Worm (Caenorhabditis elegans) whole organism, L2 larva: ENCODE results near the gene mms-19.
A peak's percentile ranks its signal among the peaks of the same experiment; 100 is the strongest.

Experiments
- C34F6.9 ChIP-seq: fragments of 150-350 bp; optimal IDR thresholded peaks from 2 replicates; lab custom pipeline; 2014; ENCODE audit warnings: missing biosample characterization, missing genetic modification characterization
- F13H6.1 ChIP-seq: sonication (generic microtip); optimal IDR thresholded peaks from 2 replicates; lab custom pipeline; 2016; ENCODE audit warnings: missing genetic modification characterization, missing compliant biosample characterization
- Y55F3AM.14 ChIP-seq: fragments of 200-800 bp; sonication (Bioruptor generic); optimal IDR thresholded peaks from 2 replicates; lab custom pipeline; 2018; ENCODE audit warnings: mild to moderate bottlenecking, missing genetic modification characterization, missing compliant biosample characterization
- ZK546.5 ChIP-seq: sonication (generic microtip); optimal IDR thresholded peaks from 2 replicates; lab custom pipeline; 2017; ENCODE audit warnings: missing biosample characterization, missing genetic modification characterization
- aly-2 ChIP-seq: fragments of 150-350 bp; optimal IDR thresholded peaks from 2 replicates; lab custom pipeline; 2014; ENCODE audit warnings: missing biosample characterization, missing genetic modification characterization
- ama-1 ChIP-seq: fragments of 150-350 bp; optimal IDR thresholded peaks from 2 replicates; lab custom pipeline; 2018; ENCODE audit warnings: inconsistent platforms
- blmp-1 ChIP-seq: sonication (generic microtip); optimal IDR thresholded peaks from 2 replicates; lab custom pipeline; 2017; ENCODE audit warnings: missing genetic modification characterization, mild to moderate bottlenecking, missing compliant biosample characterization, antibody characterized with exemption, moderate library complexity; ENCODE audit not compliant: insufficient read depth
- crh-2 ChIP-seq: sonication (generic microtip); optimal IDR thresholded peaks from 2 replicates; lab custom pipeline; 2017; ENCODE audit warnings: missing biosample characterization, missing genetic modification characterization
- dmd-4 ChIP-seq: sonication (generic microtip); optimal IDR thresholded peaks from 2 replicates; lab custom pipeline; 2017; ENCODE audit warnings: missing biosample characterization, missing genetic modification characterization
- egl-27 ChIP-seq: sonication (generic microtip); optimal IDR thresholded peaks from 3 replicates; lab custom pipeline; 2017; ENCODE audit warnings: missing biosample characterization, missing genetic modification reagents, missing genetic modification characterization
- elt-3 ChIP-seq: sonication (generic microtip); optimal IDR thresholded peaks from 2 replicates; lab custom pipeline; 2017; ENCODE audit warnings: missing biosample characterization, missing genetic modification characterization
- fos-1 ChIP-seq: fragments of 150-350 bp; optimal IDR thresholded peaks from 2 replicates; lab custom pipeline; 2014; ENCODE audit warnings: missing biosample characterization, missing genetic modification characterization
- gmeb-1 ChIP-seq: fragments of 150-350 bp; optimal IDR thresholded peaks from 2 replicates; lab custom pipeline; 2014; ENCODE audit warnings: missing biosample characterization, missing genetic modification characterization
- lin-11 ChIP-seq: fragments of 150-350 bp; sonication (generic microtip); optimal IDR thresholded peaks from 2 replicates; lab custom pipeline; 2014; ENCODE audit warnings: missing biosample characterization, missing genetic modification characterization, inconsistent platforms, mixed read lengths
- lin-13 ChIP-seq: fragments of 150-350 bp; optimal IDR thresholded peaks from 2 replicates; lab custom pipeline; 2014; ENCODE audit warnings: missing biosample characterization, missing genetic modification reagents, missing genetic modification characterization
- lin-39 ChIP-seq: fragments of 150-350 bp; optimal IDR thresholded peaks from 2 replicates; lab custom pipeline; 2014; ENCODE audit warnings: missing biosample characterization, missing genetic modification reagents, missing genetic modification characterization
- lsy-2 ChIP-seq, 2 experiments: fragments of 150-350 bp in 1 of 2; sonication (generic microtip) in 1 of 2; optimal IDR thresholded peaks; 2 replicates each; lab custom pipeline; 2014 to 2017; ENCODE audit warnings: missing biosample characterization in 2 of 2, missing genetic modification characterization in 2 of 2
- mab-5 ChIP-seq: fragments of 150-350 bp; optimal IDR thresholded peaks from 2 replicates; lab custom pipeline; 2014; ENCODE audit warnings: missing biosample characterization, missing genetic modification characterization
- mbf-1 ChIP-seq: sonication (generic microtip); optimal IDR thresholded peaks from 2 replicates; lab custom pipeline; 2017; ENCODE audit warnings: missing biosample characterization, missing genetic modification characterization
- mdl-1 ChIP-seq, 2 experiments: fragments of 150-350 bp in 1 of 2; sonication (generic microtip) in 1 of 2; optimal IDR thresholded peaks; 2 replicates each; lab custom pipeline; 2017; ENCODE audit warnings: missing biosample characterization in 2 of 2, missing genetic modification characterization in 2 of 2
- nhr-10 ChIP-seq: sonication (generic microtip); optimal IDR thresholded peaks from 2 replicates; lab custom pipeline; 2017; ENCODE audit warnings: missing biosample characterization, missing genetic modification characterization
- nhr-11 ChIP-seq: fragments of 150-350 bp; optimal IDR thresholded peaks from 2 replicates; lab custom pipeline; 2014; ENCODE audit warnings: missing biosample characterization, missing genetic modification characterization
- nhr-12 ChIP-seq: fragments of 150-350 bp; optimal IDR thresholded peaks from 2 replicates; lab custom pipeline; 2014; ENCODE audit warnings: missing biosample characterization, missing genetic modification characterization
- nhr-129 ChIP-seq: fragments of 150-350 bp; optimal IDR thresholded peaks from 2 replicates; lab custom pipeline; 2014; ENCODE audit warnings: missing biosample characterization, missing genetic modification characterization
- nhr-237 ChIP-seq: fragments of 150-350 bp; optimal IDR thresholded peaks from 2 replicates; lab custom pipeline; 2014; ENCODE audit warnings: missing biosample characterization, missing genetic modification characterization
- nhr-25 ChIP-seq: fragments of 150-350 bp; sonication (generic microtip); optimal IDR thresholded peaks from 3 replicates; lab custom pipeline; 2014; ENCODE audit warnings: missing biosample characterization, missing genetic modification characterization
- nhr-6 ChIP-seq: fragments of 150-350 bp; optimal IDR thresholded peaks from 2 replicates; lab custom pipeline; 2014; ENCODE audit warnings: missing biosample characterization, missing genetic modification characterization
- nhr-77 ChIP-seq: fragments of 150-350 bp; optimal IDR thresholded peaks from 2 replicates; lab custom pipeline; 2014; ENCODE audit warnings: missing biosample characterization, missing genetic modification characterization
- peb-1 ChIP-seq: fragments of 150-350 bp; optimal IDR thresholded peaks from 2 replicates; lab custom pipeline; 2014; ENCODE audit warnings: missing biosample characterization, missing genetic modification characterization
- sem-4 ChIP-seq: fragments of 150-350 bp; optimal IDR thresholded peaks from 2 replicates; lab custom pipeline; 2014; ENCODE audit warnings: missing biosample characterization, missing genetic modification reagents, missing genetic modification characterization
- skn-1 ChIP-seq: sonication (generic microtip); optimal IDR thresholded peaks from 2 replicates; lab custom pipeline; 2017; ENCODE audit warnings: missing biosample characterization, missing genetic modification characterization
- sma-3 ChIP-seq: sonication (generic microtip); optimal IDR thresholded peaks from 2 replicates; lab custom pipeline; 2016; ENCODE audit warnings: missing genetic modification reagents, missing genetic modification characterization, missing compliant biosample characterization
- sma-9 ChIP-seq, 2 experiments: fragments of 150-350 bp in 1 of 2; sonication (generic microtip) in 1 of 2; optimal IDR thresholded peaks; 2 replicates each; lab custom pipeline; 2014 to 2016; ENCODE audit warnings: missing genetic modification characterization in 2 of 2, mild to moderate bottlenecking in 1 of 2, missing biosample characterization in 1 of 2, missing compliant biosample characterization in 1 of 2, missing genetic modification reagents in 1 of 2, moderate library complexity in 1 of 2
- snpc-4 ChIP-seq: fragments of 150-350 bp; optimal IDR thresholded peaks from 2 replicates; lab custom pipeline; 2014; ENCODE audit warnings: missing biosample characterization, missing genetic modification characterization
- unc-39 ChIP-seq: fragments of 150-350 bp; optimal IDR thresholded peaks from 2 replicates; lab custom pipeline; 2014; ENCODE audit warnings: missing biosample characterization, missing genetic modification characterization
- unc-55 ChIP-seq: fragments of 150-350 bp; sonication (generic microtip); optimal IDR thresholded peaks from 3 replicates; lab custom pipeline; 2014; ENCODE audit warnings: missing biosample characterization, missing genetic modification reagents, missing genetic modification characterization
- unc-62 ChIP-seq: fragments of 150-350 bp; optimal IDR thresholded peaks from 2 replicates; lab custom pipeline; 2014; ENCODE audit warnings: missing biosample characterization, missing genetic modification reagents, missing genetic modification characterization
- ztf-1 ChIP-seq: fragments of 200-800 bp; sonication (Bioruptor generic); conservative IDR thresholded peaks from 2 replicates; pipeline ENCODE4 v1.3.6; 2022; ENCODE audit warnings: missing genetic modification characterization, missing compliant biosample characterization
- ztf-11 ChIP-seq: sonication (generic microtip); optimal IDR thresholded peaks from 2 replicates; lab custom pipeline; 2017; ENCODE audit warnings: missing biosample characterization, missing genetic modification characterization
- ztf-4 ChIP-seq: fragments of 150-350 bp; optimal IDR thresholded peaks from 2 replicates; lab custom pipeline; 2014; ENCODE audit warnings: missing biosample characterization, missing genetic modification characterization

Gene mms-19

DNA sequence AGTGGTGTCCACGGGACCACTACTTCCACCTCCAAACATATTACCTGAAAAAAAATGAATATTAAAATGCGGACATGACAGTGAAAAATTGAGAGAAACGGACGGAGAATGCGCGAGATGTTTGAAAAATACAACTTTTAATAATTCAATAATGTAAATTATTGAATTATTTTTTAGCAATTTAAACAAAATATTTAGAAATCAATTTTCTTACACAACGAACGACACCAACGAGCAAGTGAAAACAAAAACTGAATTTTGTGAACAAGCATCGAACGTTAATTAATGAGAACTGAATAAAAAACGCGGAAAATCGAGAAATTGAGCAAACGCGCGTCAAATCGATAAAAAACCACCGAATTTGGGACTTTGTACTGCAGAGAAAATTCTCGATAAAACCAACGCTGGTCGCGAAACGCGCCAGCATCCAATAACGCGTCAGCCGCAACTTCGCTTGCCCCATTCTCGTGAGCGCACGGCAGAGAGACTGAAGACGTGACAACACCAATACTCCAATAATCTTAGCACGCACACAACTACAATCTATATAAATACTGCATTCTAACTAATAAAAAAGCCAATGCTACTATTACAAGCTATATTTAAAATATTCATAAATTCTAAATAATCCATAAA is 9.2 kb upstream of the mms-19 start, which contains the start of the genes dnj-19 and nhr-47 (continued):
- TF ChIP-seq sma-3 (peak; percentile 90), F13H6.1 (tag; lab: Kevin White, UChicago) (peak; percentile 88), nhr-237 (peak; percentile 7), fos-1 (tag; lab: Kevin White, UChicago) (peak; percentile 49), nhr-10 (tag; lab: Kevin White, UChicago) (peak; percentile 42)

DNA sequence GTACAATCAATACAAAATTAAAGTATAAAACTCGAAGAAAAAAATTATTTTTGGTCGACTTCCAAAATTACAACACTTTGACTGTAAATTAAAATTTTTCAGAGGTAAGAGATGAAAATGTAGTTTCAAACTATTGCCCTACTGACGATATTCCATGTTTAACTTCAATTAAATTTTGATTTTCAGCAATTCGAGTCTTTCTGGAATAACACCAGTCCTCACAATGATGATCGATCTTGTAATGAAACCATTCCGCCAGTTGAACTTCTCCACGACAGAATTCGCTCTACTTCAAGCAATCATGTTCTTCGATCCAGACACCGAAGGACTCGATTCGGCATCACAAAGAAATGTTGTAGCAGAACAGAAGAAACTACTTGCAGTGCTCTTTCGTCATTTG is 5.0 kb upstream of the mms-19 start:
- TF ChIP-seq nhr-129 (no peak), F13H6.1 (tag; lab: Kevin White, UChicago) (no peak), nhr-10 (tag; lab: Kevin White, UChicago) (no peak), nhr-6 (tag; lab: Kevin White, UChicago) (no peak), nhr-237 (no peak), mdl-1 (tag; optimal IDR thresholded peaks at IDR 0.05; lab: Kevin White, UChicago) (no peak), lin-13 (GFP tag; lab: Kevin White, UChicago) (no peak), sem-4 (tag; lab: Kevin White, UChicago) (no peak), elt-3 (tag; lab: Kevin White, UChicago) (no peak), ztf-11 (no peak), skn-1 (tag; lab: Kevin White, UChicago) (no peak), nhr-12 (tag; lab: Kevin White, UChicago) (no peak), sma-3 (no peak), unc-39 (tag; lab: Kevin White, UChicago) (no peak), unc-62 (GFP tag; lab: Kevin White, UChicago) (no peak), nhr-77 (tag; lab: Kevin White, UChicago) (no peak), C34F6.9 (tag; lab: Kevin White, UChicago) (no peak), peb-1 (tag; lab: Kevin White, UChicago) (no peak), egl-27 (tag; lab: Kevin White, UChicago) (no peak), nhr-11 (no peak)

DNA sequence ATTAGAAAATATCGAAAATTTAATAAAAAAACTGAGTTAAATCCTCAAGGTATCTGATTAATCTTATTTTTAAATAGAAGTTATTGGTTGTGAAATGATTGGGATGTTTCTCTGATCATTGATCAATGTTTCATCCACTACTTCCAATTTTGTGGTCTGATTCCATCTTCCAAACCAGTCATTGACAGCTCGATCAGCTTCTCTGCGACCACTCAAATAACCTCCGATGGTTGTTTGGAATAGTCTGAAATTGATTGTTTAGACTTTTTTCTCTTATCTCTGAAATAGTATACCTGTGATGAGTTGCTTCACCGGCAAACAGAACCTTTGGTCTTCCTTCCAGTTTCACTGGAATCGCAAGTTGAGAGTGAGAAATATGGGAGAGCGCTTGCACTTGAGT is 4.2 kb upstream of the mms-19 start:
- peak; percentile 16 for TF ChIP-seq fos-1 (tag; lab: Kevin White, UChicago)
- TF ChIP-seq unc-62 (GFP tag; lab: Kevin White, UChicago), result no peak
- TF ChIP-seq ztf-1 (GFP tag; lab: Robert Waterston, UW), result no peak

DNA sequence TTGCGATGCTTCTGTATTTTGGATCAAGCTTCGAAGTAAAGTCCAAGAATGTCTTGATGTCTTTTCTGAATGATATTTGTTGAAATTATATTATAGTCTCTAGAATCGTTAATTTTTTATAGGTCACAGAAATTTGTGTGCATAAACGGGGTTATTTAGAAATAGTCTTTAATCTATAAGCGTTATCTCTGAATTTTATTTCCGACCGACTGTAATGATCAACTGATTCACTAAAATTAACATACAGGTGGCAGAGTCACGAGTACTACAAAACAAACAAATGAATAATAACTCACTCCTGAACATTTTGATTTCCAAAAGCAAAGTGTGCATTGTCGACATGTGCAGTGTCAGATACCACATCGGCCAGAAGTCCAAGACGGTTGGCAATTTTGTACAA is 2.4 kb upstream of the mms-19 start:
- TF ChIP-seq aly-2 (no peak), fos-1 (tag; lab: Kevin White, UChicago) (peak; percentile 10), crh-2 (peak; percentile 8)

DNA sequence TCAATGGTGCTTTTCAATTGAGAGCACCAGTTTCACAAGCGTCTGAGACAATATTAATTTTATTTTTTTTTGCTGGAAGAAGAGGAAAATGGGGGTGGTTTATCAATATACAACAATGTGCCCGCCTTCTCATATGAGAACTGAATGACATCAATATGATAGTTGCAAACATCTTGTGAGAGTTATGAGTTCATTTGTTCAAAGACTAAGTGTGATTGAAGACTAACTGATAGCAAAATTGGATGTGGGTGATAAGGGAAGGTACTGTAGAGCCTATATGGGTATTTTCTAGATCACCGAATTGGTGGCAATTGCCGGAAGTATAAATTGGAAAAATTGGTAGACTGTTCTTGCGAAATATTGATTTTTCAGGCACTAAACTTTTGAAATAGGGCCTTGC is 1.6 kb upstream of the mms-19 start:
- TF ChIP-seq nhr-10 (tag; lab: Kevin White, UChicago) (no peak), fos-1 (tag; lab: Kevin White, UChicago) (peak; percentile 67), ama-1 (no peak), sma-9 (GFP tag; optimal IDR thresholded peaks at IDR 0.05; lab: Kevin White, UChicago) (peak; percentile 67), sma-9 (tag; optimal IDR thresholded peaks at IDR 0.05; lab: Kevin White, UChicago) (no peak), lin-39 (tag; lab: Kevin White, UChicago) (no peak), crh-2 (peak; percentile 3), mbf-1 (tag; lab: Kevin White, UChicago) (no peak)

DNA sequence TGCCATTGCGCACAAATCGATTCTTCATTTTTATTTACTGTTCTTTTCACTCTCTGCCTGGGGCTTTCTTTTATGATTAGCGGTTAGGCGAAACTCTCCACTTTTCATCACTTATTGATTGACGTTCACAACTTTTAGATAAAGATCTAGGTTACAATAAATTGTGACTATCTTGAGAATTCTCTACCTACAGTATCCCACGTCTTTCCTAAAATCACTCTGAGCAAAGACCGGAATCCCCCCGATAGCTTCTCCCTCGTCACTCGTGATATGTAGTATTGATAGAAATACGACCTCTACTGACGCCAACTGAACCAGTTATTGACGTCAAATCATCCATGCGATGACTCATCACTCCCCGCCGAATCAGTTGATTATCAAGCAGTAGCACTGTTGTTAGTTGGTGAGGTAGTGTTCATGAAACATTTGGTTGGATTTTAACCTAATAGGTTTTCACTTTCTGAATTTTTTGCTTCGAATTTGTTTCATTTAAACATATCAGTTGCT is 7.6 kb downstream of the mms-19 start, which contains the start of gene hir-1:
Gene hir-1 (plus strand): TSS at position 405 of the 507 bp plus-strand sequence.
- TF ChIP-seq lsy-2 (tag; optimal IDR thresholded peaks at IDR 0.05; lab: Kevin White, UChicago) (no peak), ztf-4 (tag; lab: Kevin White, UChicago) (no peak), lin-11 (no peak), nhr-11 (no peak), dmd-4 (tag; lab: Kevin White, UChicago) (no peak), blmp-1 (tag; lab: Kevin White, UChicago) (peak; percentile 30), mab-5 (tag; lab: Kevin White, UChicago) (no peak), sma-9 (GFP tag; optimal IDR thresholded peaks at IDR 0.05; lab: Kevin White, UChicago) (no peak), sma-9 (tag; optimal IDR thresholded peaks at IDR 0.05; lab: Kevin White, UChicago) (no peak), gmeb-1 (tag; lab: Kevin White, UChicago) (no peak), C34F6.9 (tag; lab: Kevin White, UChicago) (no peak), nhr-129 (peak; percentile 19), Y55F3AM.14 (GFP tag; lab: Kevin White, UChicago) (no peak), ztf-1 (GFP tag; lab: Robert Waterston, UW) (no peak), ama-1 (no peak), unc-55 (GFP tag; lab: Kevin White, UChicago) (no peak), snpc-4 (tag; lab: Kevin White, UChicago) (no peak), unc-39 (tag; lab: Kevin White, UChicago) (no peak), skn-1 (tag; lab: Kevin White, UChicago) (no peak), ZK546.5 (tag; lab: Kevin White, UChicago) (no peak), fos-1 (tag; lab: Kevin White, UChicago) (peak; percentile 47), peb-1 (tag; lab: Kevin White, UChicago) (no peak), mdl-1 (tag; optimal IDR thresholded peaks at IDR 0.05; lab: Kevin White, UChicago) (no peak), nhr-25 (tag; lab: Kevin White, UChicago) (no peak), nhr-12 (tag; lab: Kevin White, UChicago) (no peak)
